Fruit fly (Drosophila melanogaster): ENCODE results near the gene CG9643.

dm6 chr2L:3006194-3006593, 27.1 kb upstream of the CG9643 start:
- TF ChIP-seq CG8478 (optimal IDR thresholded peaks at IDR 0.05) (no peak), psq (optimal IDR thresholded peaks at IDR 0.05) (no peak), usp (GFP tag; optimal IDR thresholded peaks at IDR 0.05) (no peak), EcR (GFP tag; optimal IDR thresholded peaks at IDR 0.05) (no peak), pan (optimal IDR thresholded peaks at IDR 0.05) (no peak), Dll (optimal IDR thresholded peaks at IDR 0.05) (no peak)
